Worm (Caenorhabditis elegans): ENCODE data around the gene mtch-1.

- no peak for TF ChIP-seq ama-1 (optimal IDR thresholded peaks at IDR 0.05)
- no peak for TF ChIP-seq hmg-4 (GFP tag; optimal IDR thresholded peaks at IDR 0.05)
- TF ChIP-seq B0310.2 (tag; optimal IDR thresholded peaks at IDR 0.05) = no peak
- no peak for TF ChIP-seq flt-1 (GFP tag; IDR thresholded peaks at IDR 0.05)
Measured at ce11 chrII:7357176-7357575, 16.8 kb downstream of the mtch-1 start.

Measured in whole organism, early embryonic.